Worm (Caenorhabditis elegans) whole organism, L4 larva: ENCODE data around the gene sdz-8.

ENCODE experiments used
- F26F4.8 ChIP-seq: fragments of 200-800 bp; sonication (Bioruptor generic); conservative IDR thresholded peaks from 2 replicates; pipeline ENCODE4 v1.3.6; 2022; ENCODE audit warnings: missing genetic modification characterization, missing compliant biosample characterization
- F44E2.7 ChIP-seq: fragments of 200-800 bp; sonication (Bioruptor generic); IDR thresholded peaks from 2 replicates; pipeline ENCODE4 v2.1.2; 2022; ENCODE audit warnings: missing genetic modification characterization, missing compliant biosample characterization
- T20F7.1 ChIP-seq: fragments of 200-800 bp; sonication (Bioruptor generic); optimal IDR thresholded peaks from 2 replicates; lab custom pipeline; 2018; ENCODE audit warnings: mild to moderate bottlenecking, missing genetic modification characterization, missing compliant biosample characterization
- T26A8.4 ChIP-seq: fragments of 200-800 bp; sonication (Bioruptor generic); IDR thresholded peaks from 2 replicates; pipeline ENCODE4 v1.3.6; 2022; ENCODE audit warnings: missing genetic modification characterization, missing compliant biosample characterization
- Y105C5A.15 ChIP-seq: fragments of 200-800 bp; sonication (Bioruptor generic); IDR thresholded peaks from 2 replicates; pipeline ENCODE4 v1.3.6; 2022; ENCODE audit warnings: missing genetic modification characterization, missing compliant biosample characterization
- ZK337.2 ChIP-seq: fragments of 200-800 bp; sonication (Bioruptor generic); IDR thresholded peaks from 2 replicates; pipeline ENCODE4 v1.3.6; 2022; ENCODE audit warnings: missing genetic modification reagents, missing genetic modification characterization, missing compliant biosample characterization
- ZK546.5 ChIP-seq, 2 experiments: sonication (generic microtip); optimal IDR thresholded peaks; 2 replicates each; lab custom pipeline; 2017; ENCODE audit warnings: missing biosample characterization in 2 of 2, missing genetic modification characterization in 2 of 2
- ceh-28 ChIP-seq: fragments of 150-350 bp; optimal IDR thresholded peaks from 2 replicates; lab custom pipeline; 2014; ENCODE audit warnings: missing biosample characterization, missing genetic modification reagents, missing genetic modification characterization
- ceh-32 ChIP-seq: sonication (generic microtip); optimal IDR thresholded peaks from 2 replicates; lab custom pipeline; 2016; ENCODE audit warnings: mild to moderate bottlenecking, missing genetic modification characterization, missing compliant biosample characterization; ENCODE audit not compliant: poor library complexity
- ceh-44 ChIP-seq: fragments of 200-800 bp; sonication (Bioruptor generic); IDR thresholded peaks from 2 replicates; pipeline ENCODE4 v1.3.6; 2022; ENCODE audit warnings: missing genetic modification reagents, missing genetic modification characterization, missing compliant biosample characterization
- ceh-82 ChIP-seq: sonication (generic microtip); optimal IDR thresholded peaks from 2 replicates; lab custom pipeline; 2017; ENCODE audit warnings: missing biosample characterization, missing genetic modification characterization
- dmd-6 ChIP-seq: fragments of 200-800 bp; sonication (Bioruptor generic); IDR thresholded peaks from 2 replicates; pipeline ENCODE4 v1.3.6; 2022; ENCODE audit warnings: missing genetic modification reagents, missing genetic modification characterization, missing compliant biosample characterization
- dmd-9 ChIP-seq: fragments of 200-800 bp; sonication (Bioruptor generic); IDR thresholded peaks from 2 replicates; pipeline ENCODE4 v1.3.6; 2022; ENCODE audit warnings: missing genetic modification reagents, missing genetic modification characterization, missing compliant biosample characterization
- dve-1 ChIP-seq: sonication (generic microtip); optimal IDR thresholded peaks from 2 replicates; lab custom pipeline; 2017; ENCODE audit warnings: antibody characterized with exemption, mild to moderate bottlenecking, missing genetic modification characterization, missing compliant biosample characterization; ENCODE audit not compliant: insufficient read depth
- egl-27 ChIP-seq: sonication (generic microtip); optimal IDR thresholded peaks from 3 replicates; lab custom pipeline; 2017; ENCODE audit warnings: missing biosample characterization, missing genetic modification reagents, missing genetic modification characterization
- egl-43 ChIP-seq: fragments of 200-800 bp; sonication (Bioruptor generic); IDR thresholded peaks from 2 replicates; pipeline ENCODE4 v1.3.6; 2022; ENCODE audit warnings: missing genetic modification reagents, missing genetic modification characterization, missing compliant biosample characterization
- gei-8 ChIP-seq: fragments of 200-800 bp; sonication (Bioruptor generic); optimal IDR thresholded peaks from 2 replicates; lab custom pipeline; 2018; ENCODE audit warnings: mild to moderate bottlenecking, missing genetic modification characterization, missing compliant biosample characterization
- hif-1 ChIP-seq, 2 experiments: sonication (generic microtip); optimal IDR thresholded peaks; 2 replicates each; lab custom pipeline; 2016 to 2017; ENCODE audit warnings: missing compliant biosample characterization in 2 of 2, missing genetic modification characterization in 2 of 2, missing genetic modification reagents in 2 of 2, missing genotype in 2 of 2, mild to moderate bottlenecking in 1 of 2
- hlh-11 ChIP-seq: fragments of 200-800 bp; sonication (Bioruptor generic); optimal IDR thresholded peaks from 2 replicates; lab custom pipeline; 2018; ENCODE audit warnings: mild to moderate bottlenecking, missing genetic modification characterization, missing compliant biosample characterization
- hlh-30 ChIP-seq: sonication (generic microtip); optimal IDR thresholded peaks from 2 replicates; lab custom pipeline; 2017; ENCODE audit warnings: antibody characterized with exemption, mild to moderate bottlenecking, missing genetic modification characterization, missing compliant biosample characterization; ENCODE audit not compliant: insufficient read depth
- jun-1 ChIP-seq: fragments of 150-350 bp; optimal IDR thresholded peaks from 2 replicates; lab custom pipeline; 2014; ENCODE audit warnings: missing biosample characterization, missing genetic modification reagents, missing genetic modification characterization
- lin-1 ChIP-seq: fragments of 200-800 bp; sonication (Bioruptor generic); IDR thresholded peaks from 2 replicates; pipeline ENCODE4 v1.3.6; 2022; ENCODE audit warnings: missing genetic modification reagents, missing genetic modification characterization, missing compliant biosample characterization
- lin-15B ChIP-seq: fragments of 150-350 bp; sonication (generic microtip); optimal IDR thresholded peaks from 3 replicates; lab custom pipeline; 2014; ENCODE audit warnings: missing biosample characterization, missing genetic modification characterization
- lin-29 ChIP-seq: fragments of 200-800 bp; sonication (Bioruptor generic); IDR thresholded peaks from 2 replicates; pipeline ENCODE4 v1.3.6; 2022; ENCODE audit warnings: missing genetic modification reagents, missing genetic modification characterization, missing compliant biosample characterization
- lin-38 ChIP-seq: fragments of 200-800 bp; sonication (Bioruptor generic); IDR thresholded peaks from 2 replicates; pipeline ENCODE4 v1.3.6; 2022; ENCODE audit warnings: missing genetic modification reagents, missing genetic modification characterization, missing compliant biosample characterization
- lsy-2 ChIP-seq, 2 experiments: fragments of 150-350 bp in 1 of 2; sonication (generic microtip) in 1 of 2; optimal IDR thresholded peaks; 2 replicates each; lab custom pipeline; 2014 to 2017; ENCODE audit warnings: missing biosample characterization in 2 of 2, missing genetic modification characterization in 2 of 2
- madf-5 ChIP-seq, 2 experiments: fragments of 200-800 bp; sonication (Bioruptor generic); IDR thresholded peaks; 2 replicates each; pipeline ENCODE4 v1.3.6; 2022; ENCODE audit warnings: missing compliant biosample characterization in 2 of 2, missing genetic modification characterization in 2 of 2
- madf-9 ChIP-seq: fragments of 200-800 bp; sonication (Bioruptor generic); conservative IDR thresholded peaks from 2 replicates; pipeline ENCODE4 v1.3.6; 2022; ENCODE audit warnings: missing genetic modification reagents, missing genetic modification characterization, missing compliant biosample characterization
- mdl-1 ChIP-seq, 2 experiments: fragments of 150-350 bp in 1 of 2; sonication (generic microtip) in 1 of 2; optimal IDR thresholded peaks; 2 replicates each; lab custom pipeline; 2014 to 2017; ENCODE audit warnings: missing biosample characterization in 2 of 2, missing genetic modification characterization in 2 of 2
- mep-1 ChIP-seq: fragments of 150-350 bp; sonication (generic microtip); optimal IDR thresholded peaks from 3 replicates; lab custom pipeline; 2014; ENCODE audit warnings: missing biosample characterization, missing genetic modification characterization
- mes-2 ChIP-seq: sonication (generic microtip); optimal IDR thresholded peaks from 2 replicates; lab custom pipeline; 2016; ENCODE audit warnings: missing genotype, mild to moderate bottlenecking, missing genetic modification characterization, missing compliant biosample characterization; ENCODE audit not compliant: poor library complexity, severe bottlenecking
- nhr-11 ChIP-seq: fragments of 150-350 bp; optimal IDR thresholded peaks from 2 replicates; lab custom pipeline; 2014; ENCODE audit warnings: missing biosample characterization, missing genetic modification characterization
- nhr-237 ChIP-seq: sonication (generic microtip); optimal IDR thresholded peaks from 2 replicates; lab custom pipeline; 2017; ENCODE audit warnings: missing biosample characterization, missing genetic modification characterization
- nhr-25 ChIP-seq: sonication (generic microtip); optimal IDR thresholded peaks from 2 replicates; lab custom pipeline; 2017; ENCODE audit warnings: missing genetic modification characterization, mild to moderate bottlenecking, missing compliant biosample characterization, antibody characterized with exemption, moderate library complexity, borderline replicate concordance; ENCODE audit not compliant: insufficient read depth
- nhr-28 ChIP-seq: fragments of 150-350 bp; optimal IDR thresholded peaks from 2 replicates; lab custom pipeline; 2014; ENCODE audit warnings: missing biosample characterization, missing genetic modification characterization
- nhr-41 ChIP-seq: fragments of 200-800 bp; sonication (Bioruptor generic); IDR thresholded peaks from 2 replicates; pipeline ENCODE4 v1.3.6; 2022; ENCODE audit warnings: missing genetic modification reagents, missing genetic modification characterization, missing compliant biosample characterization
- nhr-48 ChIP-seq: sonication (generic microtip); optimal IDR thresholded peaks from 2 replicates; lab custom pipeline; 2016; ENCODE audit warnings: mild to moderate bottlenecking, missing genetic modification characterization, missing compliant biosample characterization
- php-3 ChIP-seq: fragments of 200-800 bp; sonication (Bioruptor generic); IDR thresholded peaks from 2 replicates; pipeline ENCODE4 v1.3.6; 2022; ENCODE audit warnings: missing genetic modification reagents, missing genetic modification characterization, missing compliant biosample characterization
- saeg-2 ChIP-seq: fragments of 200-800 bp; sonication (Bioruptor generic); IDR thresholded peaks from 2 replicates; pipeline ENCODE4 v1.3.6; 2022; ENCODE audit warnings: missing genetic modification reagents, missing genetic modification characterization, missing compliant biosample characterization
- snpc-1.2 ChIP-seq: fragments of 200-800 bp; sonication (Bioruptor generic); IDR thresholded peaks from 2 replicates; pipeline ENCODE4 v1.3.6; 2022; ENCODE audit warnings: missing genetic modification reagents, missing genetic modification characterization, missing compliant biosample characterization
- unc-39 ChIP-seq: sonication (generic microtip); optimal IDR thresholded peaks from 2 replicates; lab custom pipeline; 2017; ENCODE audit warnings: missing biosample characterization, missing genetic modification characterization
- unc-62 ChIP-seq, 3 experiments: fragments of 150-350 bp in 1 of 3; sonication (generic microtip); optimal IDR thresholded peaks in 2 of 3; peaks in 1 of 3; 1 replicate in 1 of 3; 2 replicates in 2 of 3; lab custom pipeline; 2014 to 2017; ENCODE audit warnings: missing biosample characterization in 3 of 3, missing genetic modification characterization in 3 of 3, missing genetic modification reagents in 3 of 3, missing genotype in 1 of 3
- vab-7 ChIP-seq: fragments of 200-800 bp; sonication (Bioruptor generic); IDR thresholded peaks from 2 replicates; pipeline ENCODE4 v1.3.6; 2022; ENCODE audit warnings: missing genetic modification reagents, missing genetic modification characterization, missing compliant biosample characterization
- zfp-2 ChIP-seq: sonication (generic microtip); optimal IDR thresholded peaks from 2 replicates; lab custom pipeline; 2016; ENCODE audit warnings: mild to moderate bottlenecking, missing genetic modification characterization, missing compliant biosample characterization
- zip-11 ChIP-seq: fragments of 200-800 bp; sonication (Bioruptor generic); IDR thresholded peaks from 2 replicates; pipeline ENCODE4 v1.3.6; 2022; ENCODE audit warnings: missing genetic modification characterization, missing compliant biosample characterization
- ztf-7 ChIP-seq: fragments of 150-350 bp; optimal IDR thresholded peaks from 2 replicates; lab custom pipeline; 2014; ENCODE audit warnings: missing biosample characterization, missing genetic modification characterization

The sdz-8 gene

DNA sequence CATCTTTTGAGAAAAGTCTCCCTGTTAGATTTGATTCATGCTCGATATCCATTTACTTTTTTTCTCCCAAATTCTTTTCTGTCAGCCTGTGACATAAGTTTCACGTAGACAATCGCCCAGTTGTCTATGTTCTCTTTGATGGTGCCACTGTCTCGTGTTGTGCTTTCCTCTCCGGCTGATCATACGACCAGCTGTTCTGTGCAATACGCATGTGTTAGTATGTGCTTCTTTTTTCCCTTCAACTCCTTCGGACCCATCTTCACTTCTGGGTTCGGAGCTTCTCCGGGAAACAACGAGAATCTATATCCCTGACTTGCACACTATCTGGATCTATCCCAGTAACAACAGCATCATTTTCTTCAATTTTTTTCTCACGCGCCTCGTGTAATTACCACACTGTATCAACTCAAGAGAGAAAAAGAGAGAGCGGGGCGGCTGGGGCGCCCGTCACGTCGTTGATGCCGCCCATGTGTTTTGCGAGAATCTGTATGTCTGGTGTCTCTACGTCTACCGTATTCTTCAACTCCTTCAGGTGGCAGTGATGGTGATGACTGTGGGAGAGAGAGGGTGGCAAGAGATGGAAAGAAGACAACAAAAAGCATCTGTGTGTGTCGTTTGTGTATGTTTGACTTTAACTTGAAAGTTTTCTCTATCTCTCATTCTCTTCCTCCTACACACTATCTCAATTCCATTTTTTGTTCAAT is 16.0 kb upstream of the sdz-8 start (continued):
- TF ChIP-seq lsy-2 (tag; optimal IDR thresholded peaks at IDR 0.05; lab: Kevin White, UChicago) (peak; percentile 63 to 77), T20F7.1 (peak; percentile 71), F26F4.8 (GFP tag; lab: Robert Waterston, UW) (no peak), zip-11 (GFP tag; lab: Robert Waterston, UW) (no peak), ZK546.5 (tag; optimal IDR thresholded peaks at IDR 0.05; lab: Kevin White, UChicago) (no peak), egl-27 (tag; lab: Kevin White, UChicago) (no peak), nhr-41 (GFP tag; lab: Robert Waterston, UW) (0 out of 2 replicates have a peak, but pooled peaks have one; percentile 24), nhr-28 (peak; percentile 94), zfp-2 (tag; lab: Kevin White, UChicago) (peak; percentile 26), unc-39 (tag; lab: Kevin White, UChicago) (no peak), ceh-32 (tag; lab: Kevin White, UChicago) (no peak), ZK337.2 (GFP tag; lab: Robert Waterston, UW) (no peak), jun-1 (tag; lab: Kevin White, UChicago) (peak; percentile 61), lin-15B (tag; lab: Kevin White, UChicago) (no peak), ceh-44 (GFP tag; lab: Robert Waterston, UW) (no peak), php-3 (GFP tag; lab: Robert Waterston, UW) (0 out of 2 replicates have a peak, but pooled peaks have one; percentile 45), snpc-1.2 (GFP tag; lab: Robert Waterston, UW) (no peak), dmd-9 (no peak), gei-8 (GFP tag; lab: Kevin White, UChicago) (peak; percentile 73), T26A8.4 (GFP tag; lab: Robert Waterston, UW) (0 out of 2 replicates have a peak, but pooled peaks have one; percentile 40), Y105C5A.15 (GFP tag; lab: Robert Waterston, UW) (no peak), ceh-28 (tag; lab: Kevin White, UChicago) (no peak)

DNA sequence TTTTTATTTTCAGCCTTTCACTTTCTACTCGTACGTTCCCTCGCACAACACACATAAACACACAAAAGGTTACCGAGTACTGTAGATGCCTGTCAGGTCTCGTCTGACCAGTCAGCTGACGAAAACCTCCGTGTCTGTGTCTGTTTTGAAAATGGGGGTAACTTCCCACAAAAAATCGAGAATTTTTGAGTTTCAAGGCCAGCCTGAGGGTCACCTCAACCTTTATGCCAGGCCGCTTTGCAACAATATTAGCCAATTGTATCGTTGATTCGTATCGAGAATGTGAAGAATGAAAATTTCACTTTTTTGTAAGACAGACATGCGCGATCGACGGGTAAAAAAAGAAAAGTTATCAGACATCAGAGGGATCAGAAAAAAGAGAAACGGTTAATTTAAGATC is 15.1 kb upstream of the sdz-8 start:
- TF ChIP-seq ceh-44 (GFP tag; lab: Robert Waterston, UW) (no peak), madf-5 (GFP tag; IDR thresholded peaks at IDR 0.05; lab: Robert Waterston, UW) (no peak), dve-1 (tag; lab: Kevin White, UChicago) (no peak), lin-38 (GFP tag; lab: Robert Waterston, UW) (0 out of 2 replicates have a peak, but pooled peaks have one; percentile 27), madf-9 (no peak), ZK337.2 (GFP tag; lab: Robert Waterston, UW) (no peak), lsy-2 (tag; optimal IDR thresholded peaks at IDR 0.05; lab: Kevin White, UChicago) (peak; percentile 14 to 59), ztf-7 (tag; lab: Kevin White, UChicago) (no peak), ceh-32 (tag; lab: Kevin White, UChicago) (no peak), egl-43 (GFP tag; lab: Robert Waterston, UW) (no peak), hif-1 (tag; optimal IDR thresholded peaks at IDR 0.05; lab: Kevin White, UChicago) (no peak), dmd-6 (peak; percentile 31), lin-1 (no peak), ceh-82 (tag; lab: Kevin White, UChicago) (no peak), lin-29 (GFP tag; lab: Robert Waterston, UW) (peak; percentile 50; the same call in 1 of the 2 replicates), nhr-11 (tag; lab: Kevin White, UChicago) (no peak), vab-7 (GFP tag; lab: Robert Waterston, UW) (no peak), hlh-30 (tag; lab: Kevin White, UChicago) (peak; percentile 82), nhr-28 (peak; percentile 51), nhr-25 (tag; lab: Kevin White, UChicago) (peak; percentile 87), mdl-1 (tag; optimal IDR thresholded peaks at IDR 0.05; lab: Kevin White, UChicago) (peak in 1 of 2 experiments; percentile 7), mes-2 (tag; lab: Kevin White, UChicago) (peak; percentile 3), mep-1 (peak; percentile 50), egl-27 (tag; lab: Kevin White, UChicago) (no peak), unc-62 (GFP tag; optimal IDR thresholded peaks at IDR 0.05 in 1 of 2; lab: Kevin White, UChicago) (peak in 1 of 2 experiments; percentile 48), unc-62 (tag; optimal IDR thresholded peaks at IDR 0.05; lab: Kevin White, UChicago) (no peak), hlh-11 (peak; percentile 38), saeg-2 (no peak), nhr-237 (tag; lab: Kevin White, UChicago) (no peak), nhr-48 (no peak), F44E2.7 (GFP tag; lab: Robert Waterston, UW) (no peak)
